Worm (Caenorhabditis elegans): ENCODE results near the gene immt-2.

Gene immt-2

ce11 chrV:16779281-16779597 is 9.8 kb upstream of the immt-2 start:
- TF ChIP-seq mes-4 (tag; optimal IDR thresholded peaks at IDR 0.05) (no peak), snpc-1.3 (tag; optimal IDR thresholded peaks at IDR 0.05; ENCODE audit: insufficient read depth) (no peak), cebp-1 (GFP tag; IDR thresholded peaks at IDR 0.05) (no peak), cebp-1 (tag; optimal IDR thresholded peaks at IDR 0.05) (no peak), ceh-79 (tag; optimal IDR thresholded peaks at IDR 0.05) (no peak), F33H1.4 (GFP tag; IDR thresholded peaks at IDR 0.05) (no peak)

DNA sequence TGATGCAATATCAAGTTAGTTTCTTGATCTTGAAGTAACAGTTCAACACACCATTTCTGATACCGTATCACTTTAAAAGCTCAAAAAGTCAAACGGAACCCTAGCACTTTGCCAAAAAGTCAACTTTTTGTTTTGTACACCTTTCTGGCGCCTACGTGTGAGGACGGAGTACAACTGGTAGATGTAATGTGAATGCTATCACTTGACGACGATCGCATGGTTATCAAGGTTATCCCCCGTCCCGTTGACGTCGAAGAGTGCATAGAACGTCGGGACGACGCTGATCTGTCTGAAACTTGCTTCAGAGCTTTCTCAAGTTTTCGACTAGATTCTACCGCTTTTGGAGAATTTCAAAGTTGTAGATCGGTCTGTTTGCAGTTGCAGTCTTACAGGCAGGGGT is 9.1 kb upstream of the immt-2 start:
- TF ChIP-seq ztf-25 (GFP tag; IDR thresholded peaks at IDR 0.05): no peak
- no peak for TF ChIP-seq nfya-2 (GFP tag; IDR thresholded peaks at IDR 0.05)
- TF ChIP-seq mxl-1 (tag; optimal IDR thresholded peaks at IDR 0.05): no peak
- TF ChIP-seq mcd-1 (GFP tag; IDR thresholded peaks at IDR 0.05): no peak
- TF ChIP-seq F39B2.1 (GFP tag; IDR thresholded peaks at IDR 0.05): no peak
- TF ChIP-seq hmg-1.2 (GFP tag; IDR thresholded peaks at IDR 0.05): no peak
- TF ChIP-seq nfya-1 (tag; optimal IDR thresholded peaks at IDR 0.05; ENCODE audit: borderline replicate concordance, insufficient read depth): no peak
- TF ChIP-seq K12H6.12 (tag; optimal IDR thresholded peaks at IDR 0.05): no peak
- TF ChIP-seq ZK185.1 (tag; optimal IDR thresholded peaks at IDR 0.05; ENCODE audit: poor library complexity, severe bottlenecking): no peak
- no peak for TF ChIP-seq nhr-179 (tag; optimal IDR thresholded peaks at IDR 0.05)
- no peak for TF ChIP-seq xnd-1 (tag; optimal IDR thresholded peaks at IDR 0.05)
- TF ChIP-seq lsl-1 (GFP tag; optimal IDR thresholded peaks at IDR 0.05): no peak
- TF ChIP-seq ceh-79 (tag; optimal IDR thresholded peaks at IDR 0.05): no peak

- TF ChIP-seq unc-62 (GFP tag; optimal IDR thresholded peaks at IDR 0.05) (no peak), lin-26 (GFP tag; IDR thresholded peaks at IDR 0.05) (no peak), somi-1 (GFP tag; optimal IDR thresholded peaks at IDR 0.05) (peak; percentile 15), ets-4 (GFP tag; optimal IDR thresholded peaks at IDR 0.05) (no peak)
Observed at ce11 chrV:16780554-16780953, 8.5 kb upstream of the immt-2 start.

- TF ChIP-seq dox-1 (GFP tag; IDR thresholded peaks at IDR 0.05) (0 out of 2 replicates have a peak, but pooled peaks have one; percentile 3), dpff-1 (tag; optimal IDR thresholded peaks at IDR 0.05) (no peak)
Observed at ce11 chrV:16781974-16782373, 7.1 kb upstream of the immt-2 start.

- TF ChIP-seq nfya-1 (tag; optimal IDR thresholded peaks at IDR 0.05; ENCODE audit: borderline replicate concordance, insufficient read depth) (peak; percentile 43), repo-1 (tag; optimal IDR thresholded peaks at IDR 0.05) (peak; percentile 16), egrh-3 (GFP tag; IDR thresholded peaks at IDR 0.05) (peak; percentile 50; the same call in 1 of the 2 replicates), K11D2.4 (GFP tag; IDR thresholded peaks at IDR 0.05) (0 out of 2 replicates have a peak, but pooled peaks have one; percentile 22), snpc-3.4 (tag; optimal IDR thresholded peaks at IDR 0.05) (no peak), pbrm-1 (GFP tag; IDR thresholded peaks at IDR 0.05) (no peak), zfh-2 (GFP tag; conservative IDR thresholded peaks at IDR 0.05) (peak; percentile 80)
Observed at ce11 chrV:16784806-16785205, 4.3 kb upstream of the immt-2 start.

DNA sequence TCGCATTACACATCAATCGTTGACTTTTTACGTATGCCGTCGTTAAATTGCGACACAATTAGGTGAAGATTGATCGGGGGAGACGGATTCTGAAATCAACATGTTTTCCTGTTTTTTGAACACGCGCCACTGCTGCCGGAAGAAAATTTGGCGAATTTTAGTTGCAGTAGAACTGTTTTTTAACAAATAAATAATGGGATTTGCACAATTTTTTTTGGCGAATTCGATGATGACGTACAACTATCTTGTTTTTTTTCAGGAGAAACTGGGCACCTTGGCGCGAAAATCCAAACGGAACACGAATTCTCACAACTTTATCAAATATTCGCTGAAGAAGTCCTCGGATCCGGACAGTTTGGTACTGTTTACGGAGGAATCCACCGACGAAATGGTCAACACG is 3.1 kb upstream of the immt-2 start:
- TF ChIP-seq ztf-26 (tag; optimal IDR thresholded peaks at IDR 0.05) (no peak), C17E4.6 (GFP tag; IDR thresholded peaks at IDR 0.05) (no peak), dox-1 (GFP tag; IDR thresholded peaks at IDR 0.05) (no peak), sptf-2 (GFP tag; optimal IDR thresholded peaks at IDR 0.05) (no peak), hsf-1 (GFP tag; IDR thresholded peaks at IDR 0.05) (no peak), attf-5 (GFP tag; optimal IDR thresholded peaks at IDR 0.05) (no peak), cebp-2 (GFP tag; IDR thresholded peaks at IDR 0.05) (no peak), snpc-3.4 (tag; optimal IDR thresholded peaks at IDR 0.05) (no peak), ztf-6 (GFP tag; IDR thresholded peaks at IDR 0.05) (no peak), sdz-38 (tag; optimal IDR thresholded peaks at IDR 0.05) (no peak), F39B2.1 (GFP tag; IDR thresholded peaks at IDR 0.05) (no peak), F37B4.10 (GFP tag; IDR thresholded peaks at IDR 0.05) (no peak), pha-4 (tag; optimal IDR thresholded peaks at IDR 0.05) (no peak), unc-62 (GFP tag; optimal IDR thresholded peaks at IDR 0.05) (no peak), lsy-27 (tag; optimal IDR thresholded peaks at IDR 0.05; ENCODE audit: borderline replicate concordance, insufficient read depth) (no peak), ets-4 (GFP tag; optimal IDR thresholded peaks at IDR 0.05) (no peak)
